Fruit fly (Drosophila melanogaster): ENCODE measurements around the gene CG8543.
"Not testable (repeated sequence)": the region's sequence is repeated elsewhere in the genome, so short reads cannot be mapped to it uniquely, and the experiment has no call there.

CG8543 gene

dm6 chr3L:7470202-7470601 lies at the start of gene CG8543:
Gene CG8543, minus strand, starts transcription at chr3L:7470302.
- TF ChIP-seq psq (optimal IDR thresholded peaks at IDR 0.05) (no peak), Myc (optimal IDR thresholded peaks at IDR 0.05) (no peak), h (optimal IDR thresholded peaks at IDR 0.05) (no peak), ttk (optimal IDR thresholded peaks at IDR 0.05) (no peak), Sin3A (optimal IDR thresholded peaks at IDR 0.05) (no peak), insv (optimal IDR thresholded peaks at IDR 0.05) (no peak)

dm6 chr3L:7519219-7519618 lies 49.1 kb upstream of the CG8543 start:
- no peak for TF ChIP-seq psq (optimal IDR thresholded peaks at IDR 0.05)

- TF ChIP-seq insv (optimal IDR thresholded peaks at IDR 0.05) (no peak), Sin3A (optimal IDR thresholded peaks at IDR 0.05) (no peak), psq (optimal IDR thresholded peaks at IDR 0.05) (no peak), ttk (optimal IDR thresholded peaks at IDR 0.05) (no peak), Myc (optimal IDR thresholded peaks at IDR 0.05) (no peak), h (optimal IDR thresholded peaks at IDR 0.05) (no peak)
Measured at dm6 chr3L:7518351-7519102, 48.4 kb upstream of the CG8543 start, which contains the start of gene ltl. Gene ltl, plus strand, starts transcription at chr3L:7518997.

dm6 chr3L:7510414-7511384 lies 40.6 kb upstream of the CG8543 start, which contains the start of gene CG7546:
Gene CG7546, plus strand, starts transcription at chr3L:7510986.
- no peak for TF ChIP-seq psq (optimal IDR thresholded peaks at IDR 0.05)
- TF ChIP-seq insv (optimal IDR thresholded peaks at IDR 0.05): no peak
- TF ChIP-seq h (optimal IDR thresholded peaks at IDR 0.05): no peak
- TF ChIP-seq Myc (optimal IDR thresholded peaks at IDR 0.05): no peak
- TF ChIP-seq Sin3A (optimal IDR thresholded peaks at IDR 0.05): no peak
- TF ChIP-seq ttk (optimal IDR thresholded peaks at IDR 0.05): no peak

dm6 chr3L:7506117-7506516 lies 36.0 kb upstream of the CG8543 start, which contains the start of gene CG7548:
Gene CG7548, minus strand, starts transcription at chr3L:7506217.
- TF ChIP-seq insv (optimal IDR thresholded peaks at IDR 0.05): no peak
- TF ChIP-seq Sin3A (optimal IDR thresholded peaks at IDR 0.05): no peak
- no peak for TF ChIP-seq Myc (optimal IDR thresholded peaks at IDR 0.05)
- TF ChIP-seq psq (optimal IDR thresholded peaks at IDR 0.05): no peak
- no peak for TF ChIP-seq h (optimal IDR thresholded peaks at IDR 0.05)
- TF ChIP-seq ttk (optimal IDR thresholded peaks at IDR 0.05): no peak

- TF ChIP-seq Myc, ttk, psq (optimal IDR thresholded peaks at IDR 0.05): not testable (repeated sequence)
Measured at dm6 chr3L:7498731-7499130, 28.6 kb upstream of the CG8543 start, which contains the start of gene CG8539. Gene CG8539, minus strand, starts transcription at chr3L:7498831.

dm6 chr3L:7496097-7496496 lies 26.0 kb upstream of the CG8543 start, which contains the start of gene Cyp4d8:
Gene Cyp4d8, minus strand, starts transcription at chr3L:7496197.
- no peak for TF ChIP-seq ttk (optimal IDR thresholded peaks at IDR 0.05)
- no peak for TF ChIP-seq h (optimal IDR thresholded peaks at IDR 0.05)
- no peak for TF ChIP-seq insv (optimal IDR thresholded peaks at IDR 0.05)
- no peak for TF ChIP-seq psq (optimal IDR thresholded peaks at IDR 0.05)

dm6 chr3L:7491564-7491963 lies 21.5 kb upstream of the CG8543 start, which contains the start of gene Cyp316a1:
Gene Cyp316a1, plus strand, starts transcription at chr3L:7491864.
- TF ChIP-seq psq (optimal IDR thresholded peaks at IDR 0.05): no peak
- TF ChIP-seq h (optimal IDR thresholded peaks at IDR 0.05): no peak
- TF ChIP-seq insv (optimal IDR thresholded peaks at IDR 0.05): no peak
- TF ChIP-seq Myc (optimal IDR thresholded peaks at IDR 0.05): no peak
- TF ChIP-seq Sin3A (optimal IDR thresholded peaks at IDR 0.05): no peak
- no peak for TF ChIP-seq ttk (optimal IDR thresholded peaks at IDR 0.05)

- TF ChIP-seq Myc (optimal IDR thresholded peaks at IDR 0.05): no peak
- TF ChIP-seq psq (optimal IDR thresholded peaks at IDR 0.05): no peak
- no peak for TF ChIP-seq Sin3A (optimal IDR thresholded peaks at IDR 0.05)
- TF ChIP-seq h (optimal IDR thresholded peaks at IDR 0.05): no peak
- no peak for TF ChIP-seq insv (optimal IDR thresholded peaks at IDR 0.05)
- TF ChIP-seq ttk (optimal IDR thresholded peaks at IDR 0.05): no peak
Measured at dm6 chr3L:7485667-7486066, 15.6 kb upstream of the CG8543 start, which contains the start of gene mthl6. Gene mthl6, plus strand, starts transcription at chr3L:7485967.

- TF ChIP-seq ttk (optimal IDR thresholded peaks at IDR 0.05) (no peak), h (optimal IDR thresholded peaks at IDR 0.05) (no peak), psq (optimal IDR thresholded peaks at IDR 0.05) (no peak), Sin3A (optimal IDR thresholded peaks at IDR 0.05) (no peak), insv (optimal IDR thresholded peaks at IDR 0.05) (no peak), Myc (optimal IDR thresholded peaks at IDR 0.05) (no peak)
Measured at dm6 chr3L:7475270-7475669, 5.2 kb upstream of the CG8543 start, which contains the start of gene CG43292. Gene CG43292, plus strand, starts transcription at chr3L:7475570.

- TF ChIP-seq Sin3A (optimal IDR thresholded peaks at IDR 0.05) (no peak), psq (optimal IDR thresholded peaks at IDR 0.05) (no peak), Myc (optimal IDR thresholded peaks at IDR 0.05) (no peak), h (optimal IDR thresholded peaks at IDR 0.05) (no peak), insv (optimal IDR thresholded peaks at IDR 0.05) (no peak), ttk (optimal IDR thresholded peaks at IDR 0.05) (no peak)
Measured at dm6 chr3L:7471259-7471658, 1.2 kb upstream of the CG8543 start, which contains the start of gene CG8541. Gene CG8541, plus strand, starts transcription at chr3L:7471559.

dm6 chr3L:7465209-7465608 lies 4.9 kb downstream of the CG8543 start, which contains the start of the genes CG42660, CG42661 and Tsp66A:
Gene CG42660, plus strand, starts transcription at chr3L:7465509.
Gene CG42661, plus strand, starts transcription at chr3L:7465509.
Gene Tsp66A, plus strand, starts transcription at chr3L:7465509.
- TF ChIP-seq insv (optimal IDR thresholded peaks at IDR 0.05) (no peak), Sin3A (optimal IDR thresholded peaks at IDR 0.05) (no peak), ttk (optimal IDR thresholded peaks at IDR 0.05) (no peak), psq (optimal IDR thresholded peaks at IDR 0.05) (no peak), Myc (optimal IDR thresholded peaks at IDR 0.05) (no peak), h (optimal IDR thresholded peaks at IDR 0.05) (no peak)

Measured in Kc167 (cell line).